Worm (Caenorhabditis elegans): ENCODE results near the gene ubc-26.

Gene ubc-26

DNA sequence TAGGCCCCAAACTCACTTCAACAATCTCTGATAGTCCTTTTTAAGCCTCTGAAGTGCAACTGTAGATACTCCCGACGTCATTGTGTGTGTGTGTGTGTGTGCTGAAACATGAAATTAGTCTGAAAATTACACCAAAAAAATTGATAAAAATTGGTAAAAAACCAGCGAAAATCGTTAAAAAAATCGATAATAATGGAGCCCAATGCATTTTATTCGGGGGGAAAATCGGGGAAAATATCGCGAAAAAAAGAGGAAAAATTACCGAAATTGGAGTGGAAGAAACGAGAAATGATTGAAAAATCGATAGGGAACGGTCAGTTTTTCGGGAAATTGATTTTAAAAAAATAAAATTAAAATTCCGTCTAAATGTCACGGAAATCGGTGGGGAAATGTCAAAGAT is at the start of gene ubc-26:
ubc-26 (minus strand) TSS at position 101 of the 400 bp plus-strand sequence.
- TF ChIP-seq daf-12 (tag; optimal IDR thresholded peaks at IDR 0.05) (no peak), nhr-25 (tag; optimal IDR thresholded peaks at IDR 0.05) (no peak), nhr-43 (tag; optimal IDR thresholded peaks at IDR 0.05; ENCODE audit: poor library complexity, severe bottlenecking) (no peak), egl-5 (tag; optimal IDR thresholded peaks at IDR 0.05) (no peak), zag-1 (tag; optimal IDR thresholded peaks at IDR 0.05) (no peak), mml-1 (tag; optimal IDR thresholded peaks at IDR 0.05) (no peak)

ce11 chrII:2948614-2949013 is 48.5 kb upstream of the ubc-26 start:
- TF ChIP-seq skn-1 (tag; optimal IDR thresholded peaks at IDR 0.05) (no peak), ceh-28 (tag; optimal IDR thresholded peaks at IDR 0.05) (no peak), nhr-237 (tag; optimal IDR thresholded peaks at IDR 0.05) (no peak), hmg-11 (tag; optimal IDR thresholded peaks at IDR 0.05) (no peak), lsy-12 (tag; optimal IDR thresholded peaks at IDR 0.05) (no peak), ama-1 (optimal IDR thresholded peaks at IDR 0.05) (no peak), nfya-1 (tag; optimal IDR thresholded peaks at IDR 0.05; ENCODE audit: insufficient read depth) (no peak), nhr-76 (tag; optimal IDR thresholded peaks at IDR 0.05) (no peak), eor-1 (tag; optimal IDR thresholded peaks at IDR 0.05) (no peak), ztf-11 (tag; optimal IDR thresholded peaks at IDR 0.05) (no peak), fkh-2 (tag; optimal IDR thresholded peaks at IDR 0.05) (no peak), ztf-4 (tag; optimal IDR thresholded peaks at IDR 0.05) (no peak)

- TF ChIP-seq ztf-11 (tag; optimal IDR thresholded peaks at IDR 0.05): no peak
- TF ChIP-seq nhr-11 (tag; optimal IDR thresholded peaks at IDR 0.05): no peak
- no peak for TF ChIP-seq ceh-16 (tag; optimal IDR thresholded peaks at IDR 0.05)
- no peak for TF ChIP-seq egl-5 (tag; optimal IDR thresholded peaks at IDR 0.05)
- no peak for TF ChIP-seq fos-1 (tag; optimal IDR thresholded peaks at IDR 0.05)
- no peak for TF ChIP-seq nhr-43 (tag; optimal IDR thresholded peaks at IDR 0.05; ENCODE audit: poor library complexity, severe bottlenecking)
- no peak for TF ChIP-seq nhr-28 (tag; optimal IDR thresholded peaks at IDR 0.05)
- no peak for TF ChIP-seq mml-1 (tag; optimal IDR thresholded peaks at IDR 0.05)
Observed at ce11 chrII:2946438-2946837, 46.3 kb upstream of the ubc-26 start, which contains the start of gene srw-79. srw-79 (plus strand) TSS chrII:2946738.

DNA sequence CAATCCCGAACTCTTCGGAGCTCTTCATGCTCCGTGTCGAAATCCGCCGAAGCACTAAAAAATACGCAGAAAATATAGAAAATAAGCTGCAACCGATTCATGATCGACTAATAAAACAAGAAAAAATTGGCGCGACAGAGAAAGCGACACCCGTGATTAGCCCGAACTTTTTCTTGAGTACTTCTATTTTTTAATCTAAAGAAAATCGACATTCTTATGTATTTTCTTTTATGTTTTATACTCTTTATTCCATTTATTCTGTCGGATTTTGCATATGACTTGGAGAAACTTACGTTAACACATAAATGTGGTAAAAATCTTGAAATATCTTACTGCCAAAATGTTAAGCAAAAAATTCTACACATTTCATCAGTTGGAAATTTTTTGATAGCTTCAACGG is 43.8 kb upstream of the ubc-26 start, which contains the start of the genes irld-50 and irld-49:
irld-50 (minus strand) TSS at position 101 of the 400 bp plus-strand sequence.
irld-49 (plus strand) TSS at position 211 of the 400 bp plus-strand sequence.
- TF ChIP-seq eor-1 (tag; optimal IDR thresholded peaks at IDR 0.05) (no peak), unc-39 (tag; optimal IDR thresholded peaks at IDR 0.05) (no peak), nhr-23 (tag; optimal IDR thresholded peaks at IDR 0.05) (no peak), elt-3 (tag; optimal IDR thresholded peaks at IDR 0.05) (no peak), skn-1 (tag; optimal IDR thresholded peaks at IDR 0.05) (no peak), ztf-11 (tag; optimal IDR thresholded peaks at IDR 0.05) (no peak), nhr-11 (tag; optimal IDR thresholded peaks at IDR 0.05) (no peak), nhr-76 (tag; optimal IDR thresholded peaks at IDR 0.05) (no peak), ceh-28 (tag; optimal IDR thresholded peaks at IDR 0.05) (no peak)

ce11 chrII:2940747-2941146 is 40.6 kb upstream of the ubc-26 start, which contains the start of gene irld-66:
irld-66 (minus strand) TSS chrII:2940847.
- TF ChIP-seq ceh-9 (tag; optimal IDR thresholded peaks at IDR 0.05) (no peak), ztf-11 (tag; optimal IDR thresholded peaks at IDR 0.05) (no peak)

- TF ChIP-seq unc-62 (GFP tag; optimal IDR thresholded peaks at IDR 0.05) (no peak), pqm-1 (tag; optimal IDR thresholded peaks at IDR 0.05) (no peak), daf-12 (tag; optimal IDR thresholded peaks at IDR 0.05) (no peak), nhr-11 (tag; optimal IDR thresholded peaks at IDR 0.05) (no peak), ztf-4 (tag; optimal IDR thresholded peaks at IDR 0.05) (no peak), ceh-9 (tag; optimal IDR thresholded peaks at IDR 0.05) (no peak), nhr-67 (tag; optimal IDR thresholded peaks at IDR 0.05) (no peak), fkh-10 (GFP tag; optimal IDR thresholded peaks at IDR 0.05) (no peak), tbx-2 (tag; optimal IDR thresholded peaks at IDR 0.05) (no peak), ZK546.5 (tag; optimal IDR thresholded peaks at IDR 0.05) (no peak), ama-1 (optimal IDR thresholded peaks at IDR 0.05) (no peak), pha-4 (tag; optimal IDR thresholded peaks at IDR 0.05) (no peak), jun-1 (tag; optimal IDR thresholded peaks at IDR 0.05) (no peak), egl-27 (tag; optimal IDR thresholded peaks at IDR 0.05) (no peak), ceh-16 (tag; optimal IDR thresholded peaks at IDR 0.05) (no peak), nhr-76 (tag; optimal IDR thresholded peaks at IDR 0.05) (no peak), fkh-2 (tag; optimal IDR thresholded peaks at IDR 0.05) (no peak), nhr-237 (tag; optimal IDR thresholded peaks at IDR 0.05) (no peak)
Observed at ce11 chrII:2939681-2940080, 39.5 kb upstream of the ubc-26 start.

Data from whole organism, L3 larva.